Fruit fly (Drosophila melanogaster): ENCODE data around the gene eIF4H1.

eIF4H1 gene

DNA sequence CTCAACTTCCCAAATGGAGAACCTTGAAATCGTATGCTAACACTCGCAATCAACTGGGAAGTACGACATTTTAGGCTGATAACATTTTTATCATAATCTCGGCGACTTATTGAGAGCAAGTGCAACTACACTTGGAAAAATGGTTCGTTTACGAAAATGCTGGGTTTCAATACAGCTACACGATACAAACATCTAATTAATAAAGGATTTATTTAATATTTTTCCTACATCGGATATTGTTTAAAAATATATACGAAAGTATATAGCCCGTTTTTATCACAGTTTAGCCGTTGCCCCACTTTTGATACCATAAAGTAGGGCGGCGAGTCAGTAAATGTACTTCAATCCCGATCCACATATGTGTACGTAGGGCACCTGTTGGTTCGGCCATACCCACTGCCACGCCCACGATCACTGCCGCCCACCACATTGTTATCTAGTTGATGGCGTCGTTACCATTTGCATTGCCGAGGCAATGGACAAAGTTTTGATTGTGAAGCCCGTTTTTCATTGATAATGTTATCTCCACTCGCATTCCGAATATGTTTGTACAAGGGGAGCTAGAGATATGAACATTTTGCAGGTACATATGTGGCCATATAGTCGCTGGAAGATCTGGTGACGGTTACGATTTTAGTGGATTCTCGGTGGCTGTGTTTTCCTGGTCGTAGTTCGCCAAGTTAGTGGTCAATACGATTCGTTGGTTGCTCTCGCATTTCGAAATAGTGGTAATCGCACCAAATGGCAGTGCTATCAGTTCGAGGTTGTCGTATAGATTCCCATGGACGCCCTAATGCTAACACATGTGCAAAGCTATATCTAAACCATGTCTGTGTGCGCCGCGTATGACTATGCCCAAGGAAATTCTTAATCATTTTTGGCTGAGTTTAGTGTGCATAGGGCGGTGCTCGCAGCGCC lies 33.8 kb upstream of the eIF4H1 start, which contains the start of gene Traf-like (continued):
- no peak for TF ChIP-seq slou (GFP tag; optimal IDR thresholded peaks at IDR 0.05)
- TF ChIP-seq scrt (GFP tag; optimal IDR thresholded peaks at IDR 0.05), result no peak
- peak; percentile 40; the same call in 1 of the 2 replicates for TF ChIP-seq CG10366 (GFP tag; IDR thresholded peaks at IDR 0.05)
- TF ChIP-seq CG11696 (GFP tag; IDR thresholded peaks at IDR 0.05), result no peak
- peak; percentile 67 for TF ChIP-seq CG34376 (GFP tag; optimal IDR thresholded peaks at IDR 0.05)
- no peak for TF ChIP-seq CG30020 (tag; optimal IDR thresholded peaks at IDR 0.05)
- no peak for TF ChIP-seq ham (GFP tag; IDR thresholded peaks at IDR 0.05)
- 0 out of 4 replicates have a peak, but pooled peaks have one; percentile 26 for TF ChIP-seq chinmo (GFP tag; IDR thresholded peaks at IDR 0.05; ENCODE audit: partially characterized antibody)
- TF ChIP-seq wdn (GFP tag; IDR thresholded peaks at IDR 0.05), result no peak
- peak; percentile 5 for TF ChIP-seq CG9817 (tag; optimal IDR thresholded peaks at IDR 0.05)
- TF ChIP-seq CrebB (tag; optimal IDR thresholded peaks at IDR 0.05), result no peak
- no peak for TF ChIP-seq psq (GFP tag; optimal IDR thresholded peaks at IDR 0.05)
- no peak for TF ChIP-seq Usf (GFP tag; optimal IDR thresholded peaks at IDR 0.05)
- TF ChIP-seq CG17829 (tag; optimal IDR thresholded peaks at IDR 0.05), result peak; percentile 1
- no peak for TF ChIP-seq CG9932 (GFP tag; IDR thresholded peaks at IDR 0.05)

- peak in 1 of 2 experiments; percentile 28 for TF ChIP-seq Pdp1 (GFP tag; optimal IDR thresholded peaks at IDR 0.05)
- no peak for TF ChIP-seq CG17385 (GFP tag; optimal IDR thresholded peaks at IDR 0.05)
- TF ChIP-seq mirr (GFP tag; optimal IDR thresholded peaks at IDR 0.05), result peak; percentile 46
- no peak for TF ChIP-seq CG8359 (GFP tag; optimal IDR thresholded peaks at IDR 0.05; ENCODE audit: borderline replicate concordance)
- no peak for TF ChIP-seq H15 (GFP tag; IDR thresholded peaks at IDR 0.05)
- no peak for TF ChIP-seq HLH54F (GFP tag; optimal IDR thresholded peaks at IDR 0.05)
- no peak for TF ChIP-seq Hsf (GFP tag; optimal IDR thresholded peaks at IDR 0.05)
- no peak for TF ChIP-seq Myb (GFP tag; optimal IDR thresholded peaks at IDR 0.05)
- no peak for TF ChIP-seq Neu2 (GFP tag; optimal IDR thresholded peaks at IDR 0.05; ENCODE audit: borderline replicate concordance)
- no peak for TF ChIP-seq CG12299 (tag; optimal IDR thresholded peaks at IDR 0.05)
- TF ChIP-seq CG17359 (tag; optimal IDR thresholded peaks at IDR 0.05), result peak; percentile 34
- TF ChIP-seq bigmax (GFP tag; optimal IDR thresholded peaks at IDR 0.05), result no peak
- peak; percentile 52 for TF ChIP-seq CG13296 (GFP tag; optimal IDR thresholded peaks at IDR 0.05)
- no peak for TF ChIP-seq peb (GFP tag; IDR thresholded peaks at IDR 0.05)
- peak; percentile 3 for TF ChIP-seq Meics (GFP tag; optimal IDR thresholded peaks at IDR 0.05)
- TF ChIP-seq vnd (GFP tag; IDR thresholded peaks at IDR 0.05; ENCODE audit: partially characterized antibody), result no peak
- peak; percentile 8 for TF ChIP-seq CG31365 (tag; optimal IDR thresholded peaks at IDR 0.05)
- no peak for TF ChIP-seq stwl (tag; optimal IDR thresholded peaks at IDR 0.05)
- TF ChIP-seq CG8290 (GFP tag; optimal IDR thresholded peaks at IDR 0.05), result no peak
- TF ChIP-seq CG8290 (tag; optimal IDR thresholded peaks at IDR 0.05), result peak in 1 of 2 experiments; percentile 54
- TF ChIP-seq D (optimal IDR thresholded peaks at IDR 0.05), result no peak
- no peak for TF ChIP-seq D (GFP tag; optimal IDR thresholded peaks at IDR 0.05)
- no peak for TF ChIP-seq cwo (GFP tag; optimal IDR thresholded peaks at IDR 0.05)
- TF ChIP-seq Asciz (GFP tag; optimal IDR thresholded peaks at IDR 0.05), result peak; percentile 2
- no peak for TF ChIP-seq CG6854 (GFP tag; optimal IDR thresholded peaks at IDR 0.05)
- TF ChIP-seq Oaz (GFP tag; IDR thresholded peaks at IDR 0.05), result no peak
- no peak for TF ChIP-seq tx (GFP tag; optimal IDR thresholded peaks at IDR 0.05)
- TF ChIP-seq CG12071 (GFP tag; optimal IDR thresholded peaks at IDR 0.05), result peak; percentile 51
- TF ChIP-seq sc (optimal IDR thresholded peaks at IDR 0.05), result no peak
- no peak for TF ChIP-seq sc (GFP tag; optimal IDR thresholded peaks at IDR 0.05)
- no peak for TF ChIP-seq sim (GFP tag; IDR thresholded peaks at IDR 0.05)
- peak; percentile 68 for TF ChIP-seq lab (GFP tag; optimal IDR thresholded peaks at IDR 0.05)
- TF ChIP-seq CG1603 (tag; optimal IDR thresholded peaks at IDR 0.05), result peak; percentile 11
- no peak for TF ChIP-seq CG2199 (GFP tag; IDR thresholded peaks at IDR 0.05)
Measured at dm6 chrX:16420048-16420447, 28.4 kb upstream of the eIF4H1 start.
